Worm (Caenorhabditis elegans): ENCODE data around the gene K08D8.12.

K08D8.12 gene

ce11 chrIV:12886012-12886411 lies 7.3 kb upstream of the K08D8.12 start:
- peak; percentile 13 for TF ChIP-seq elt-2 (tag; optimal IDR thresholded peaks at IDR 0.05)
- no peak for TF ChIP-seq ceh-82 (tag; optimal IDR thresholded peaks at IDR 0.05)
- no peak for TF ChIP-seq aly-2 (tag; optimal IDR thresholded peaks at IDR 0.05)
- TF ChIP-seq snpc-4 (tag; optimal IDR thresholded peaks at IDR 0.05): no peak

ce11 chrIV:12890445-12890844 lies 2.8 kb upstream of the K08D8.12 start, which contains the start of gene K08D8.6:
Gene K08D8.6 (minus strand): TSS chrIV:12890508.
- no peak for TF ChIP-seq mdl-1 (tag; optimal IDR thresholded peaks at IDR 0.05)
- TF ChIP-seq ceh-9 (tag; optimal IDR thresholded peaks at IDR 0.05): no peak
- peak; percentile 94 for TF ChIP-seq elt-2 (tag; optimal IDR thresholded peaks at IDR 0.05)
- peak; percentile 93 for TF ChIP-seq pqm-1 (tag; optimal IDR thresholded peaks at IDR 0.05)

ce11 chrIV:12891080-12891479 lies 2.2 kb upstream of the K08D8.12 start:
- TF ChIP-seq nhr-11 (tag; optimal IDR thresholded peaks at IDR 0.05): no peak
- peak; percentile 65 for TF ChIP-seq elt-2 (tag; optimal IDR thresholded peaks at IDR 0.05)
- TF ChIP-seq nhr-76 (tag; optimal IDR thresholded peaks at IDR 0.05): no peak
- peak; percentile 14 for TF ChIP-seq pqm-1 (tag; optimal IDR thresholded peaks at IDR 0.05)

DNA sequence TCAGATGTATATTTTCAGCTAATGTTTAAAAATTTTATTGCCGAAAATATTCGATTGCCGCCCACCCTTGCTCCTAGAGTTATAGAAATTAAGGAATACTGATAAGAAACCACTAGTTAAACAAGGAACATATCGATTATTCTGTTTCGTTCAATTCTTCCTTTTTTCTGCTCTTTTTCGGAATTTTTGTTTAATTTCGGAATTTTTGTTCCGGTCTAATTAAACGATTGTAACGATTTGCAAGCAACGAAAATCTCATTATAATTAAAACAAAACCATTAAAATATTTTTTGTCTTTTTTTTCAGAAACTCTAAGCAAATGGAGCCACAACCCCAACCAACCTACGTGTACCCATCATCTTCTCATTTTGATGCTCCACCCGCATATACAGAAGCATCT lies 1.1 kb upstream of the K08D8.12 start, which contains the start of gene K08D8.1:
Gene K08D8.1 (plus strand): TSS at position 301 of the 400 bp plus-strand sequence.
- peak; percentile 30 for TF ChIP-seq elt-2 (tag; optimal IDR thresholded peaks at IDR 0.05)
- no peak for TF ChIP-seq aly-2 (tag; optimal IDR thresholded peaks at IDR 0.05)

DNA sequence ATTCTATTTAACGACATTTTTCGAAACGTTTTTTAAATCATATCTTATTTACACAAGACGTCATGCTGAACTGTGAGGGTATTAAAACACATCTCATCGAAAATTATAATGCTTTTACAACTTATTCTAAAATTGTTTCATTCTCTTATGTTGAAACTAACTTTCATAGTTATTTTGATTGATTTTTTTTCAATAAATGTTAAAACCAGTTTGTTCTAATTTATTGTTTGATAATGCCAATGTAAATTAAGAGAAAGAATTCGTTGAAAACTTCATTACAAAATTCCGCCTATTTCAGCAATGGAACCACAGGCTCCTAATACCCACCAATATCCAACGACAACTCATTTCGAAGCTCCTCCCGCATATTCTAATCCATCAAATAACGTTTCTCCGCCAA lies 1.7 kb downstream of the K08D8.12 start, which contains the start of gene K08D8.11:
Gene K08D8.11 (plus strand): TSS at position 301 of the 400 bp plus-strand sequence.
- TF ChIP-seq nhr-25 (tag; optimal IDR thresholded peaks at IDR 0.05) (no peak), elt-1 (tag; optimal IDR thresholded peaks at IDR 0.05) (no peak), zag-1 (tag; optimal IDR thresholded peaks at IDR 0.05) (no peak), unc-39 (tag; optimal IDR thresholded peaks at IDR 0.05) (no peak), nhr-237 (tag; optimal IDR thresholded peaks at IDR 0.05) (no peak), nfya-1 (tag; optimal IDR thresholded peaks at IDR 0.05; ENCODE audit: insufficient read depth) (no peak), nhr-11 (tag; optimal IDR thresholded peaks at IDR 0.05) (no peak), jun-1 (tag; optimal IDR thresholded peaks at IDR 0.05) (no peak), pha-4 (tag; optimal IDR thresholded peaks at IDR 0.05) (no peak), ceh-28 (tag; optimal IDR thresholded peaks at IDR 0.05) (no peak)

DNA sequence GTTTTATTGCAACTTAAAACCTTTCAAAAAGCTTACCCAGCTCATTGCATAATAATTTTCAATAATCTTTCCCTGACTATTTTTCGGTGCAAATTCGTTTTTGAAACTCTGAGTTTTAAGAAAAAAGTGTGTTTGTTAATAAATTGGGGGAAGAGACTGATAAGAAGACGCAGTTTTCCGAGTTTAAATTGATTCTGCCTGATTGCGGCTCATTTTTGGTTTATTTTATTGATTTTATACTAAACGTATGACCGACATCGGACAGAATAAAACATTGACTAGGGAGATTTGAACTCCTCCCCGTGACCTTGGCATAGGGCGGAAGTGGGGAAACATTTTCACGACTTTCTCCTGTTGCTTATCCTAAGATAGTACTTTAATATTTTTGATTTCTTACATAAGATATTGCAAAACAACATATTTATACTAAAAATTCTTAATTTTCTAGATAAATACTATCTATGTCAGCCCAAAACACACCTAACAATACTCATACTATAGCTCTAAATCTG lies 3.2 kb downstream of the K08D8.12 start, which contains the start of gene K08D8.7:
Gene K08D8.7 (plus strand): TSS at position 462 of the 512 bp plus-strand sequence.
- TF ChIP-seq jun-1 (tag; optimal IDR thresholded peaks at IDR 0.05) (no peak), elt-2 (tag; optimal IDR thresholded peaks at IDR 0.05) (peak; percentile 71), nhr-23 (tag; optimal IDR thresholded peaks at IDR 0.05) (no peak), pqm-1 (tag; optimal IDR thresholded peaks at IDR 0.05) (peak; percentile 3), pha-4 (tag; optimal IDR thresholded peaks at IDR 0.05) (peak; percentile 28), nhr-12 (tag; optimal IDR thresholded peaks at IDR 0.05) (no peak)

DNA sequence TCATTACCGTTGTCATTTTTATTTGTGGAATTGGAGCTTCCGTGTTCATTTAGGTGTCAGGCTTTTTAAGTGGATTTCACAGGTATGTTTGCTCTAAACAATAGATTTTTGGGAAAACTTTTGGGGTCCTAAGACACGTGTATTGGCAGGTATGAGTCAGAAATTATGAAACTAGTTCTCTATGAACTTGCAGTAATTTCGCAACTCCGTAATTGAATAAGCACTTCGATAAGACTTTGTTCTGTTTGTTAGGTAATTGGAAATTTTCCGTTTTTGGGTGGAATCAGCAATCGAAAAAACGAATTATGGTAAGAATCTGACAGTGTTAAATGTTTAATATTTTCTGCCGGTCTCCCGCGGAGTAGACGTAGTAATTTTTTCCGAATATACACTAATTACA lies 3.9 kb downstream of the K08D8.12 start:
- TF ChIP-seq fkh-2 (tag; optimal IDR thresholded peaks at IDR 0.05): no peak
- TF ChIP-seq jun-1 (tag; optimal IDR thresholded peaks at IDR 0.05): no peak
- TF ChIP-seq ceh-9 (tag; optimal IDR thresholded peaks at IDR 0.05): no peak
- TF ChIP-seq ztf-4 (tag; optimal IDR thresholded peaks at IDR 0.05): no peak
- TF ChIP-seq zag-1 (tag; optimal IDR thresholded peaks at IDR 0.05): no peak
- no peak for TF ChIP-seq pqm-1 (tag; optimal IDR thresholded peaks at IDR 0.05)
- TF ChIP-seq tbx-2 (tag; optimal IDR thresholded peaks at IDR 0.05): no peak
- no peak for TF ChIP-seq sea-2 (GFP tag; optimal IDR thresholded peaks at IDR 0.05)
- no peak for TF ChIP-seq nhr-77 (tag; optimal IDR thresholded peaks at IDR 0.05)
- TF ChIP-seq daf-12 (tag; optimal IDR thresholded peaks at IDR 0.05): no peak
- no peak for TF ChIP-seq ama-1 (optimal IDR thresholded peaks at IDR 0.05)
- no peak for TF ChIP-seq nhr-25 (tag; optimal IDR thresholded peaks at IDR 0.05)
- TF ChIP-seq lin-15B (tag; optimal IDR thresholded peaks at IDR 0.05): no peak
- no peak for TF ChIP-seq lsy-12 (tag; optimal IDR thresholded peaks at IDR 0.05)
- TF ChIP-seq nhr-11 (tag; optimal IDR thresholded peaks at IDR 0.05): no peak
- no peak for TF ChIP-seq fkh-10 (GFP tag; optimal IDR thresholded peaks at IDR 0.05)
